Worm (Caenorhabditis elegans) whole organism, mixed stage, embryonic: ENCODE data around the gene srv-16.

Experiments used
- M03D4.4 ChIP-seq: sonication (generic microtip); optimal IDR thresholded peaks from 2 replicates; lab custom pipeline; 2017; ENCODE audit warnings: mild to moderate bottlenecking, missing genetic modification characterization, missing compliant biosample characterization
- bed-3 ChIP-seq: fragments of 200-800 bp; sonication (Bioruptor generic); optimal IDR thresholded peaks from 3 replicates; lab custom pipeline; 2018; ENCODE audit warnings: mild to moderate bottlenecking, missing genetic modification characterization, moderate library complexity, missing compliant biosample characterization
- ceh-39 ChIP-seq: fragments of 150-350 bp; optimal IDR thresholded peaks from 2 replicates; lab custom pipeline; 2014; ENCODE audit warnings: missing biosample characterization, missing genetic modification characterization
- ceh-83 ChIP-seq: fragments of 200-800 bp; sonication (Bioruptor generic); optimal IDR thresholded peaks from 2 replicates; lab custom pipeline; 2018; ENCODE audit warnings: mild to moderate bottlenecking, missing genetic modification characterization, missing compliant biosample characterization
- drap-1 ChIP-seq: fragments of 200-800 bp; sonication (Bioruptor generic); optimal IDR thresholded peaks from 3 replicates; lab custom pipeline; 2018; ENCODE audit warnings: mild to moderate bottlenecking, missing genetic modification characterization, missing compliant biosample characterization
- elt-1 ChIP-seq: sonication (generic microtip); optimal IDR thresholded peaks from 2 replicates; lab custom pipeline; 2017; ENCODE audit warnings: missing genetic modification characterization, mild to moderate bottlenecking, missing compliant biosample characterization, antibody characterized with exemption, moderate library complexity, borderline replicate concordance; ENCODE audit not compliant: insufficient read depth
- elt-3 ChIP-seq: fragments of 150-350 bp; optimal IDR thresholded peaks from 2 replicates; lab custom pipeline; 2014; ENCODE audit warnings: missing biosample characterization, missing genetic modification characterization
- ham-2 ChIP-seq: fragments of 200-800 bp; sonication (Bioruptor generic); optimal IDR thresholded peaks from 2 replicates; lab custom pipeline; 2018; ENCODE audit warnings: mild to moderate bottlenecking, missing genetic modification characterization, missing compliant biosample characterization
- hlh-1 ChIP-seq: fragments of 150-350 bp; optimal IDR thresholded peaks from 2 replicates; lab custom pipeline; 2014; ENCODE audit warnings: missing biosample characterization, missing genetic modification reagents, missing genetic modification characterization
- lin-13 ChIP-seq: fragments of 150-350 bp; optimal IDR thresholded peaks from 2 replicates; lab custom pipeline; 2014; ENCODE audit warnings: missing biosample characterization, missing genetic modification characterization
- lin-32 ChIP-seq: fragments of 200-800 bp; sonication (Bioruptor generic); optimal IDR thresholded peaks from 2 replicates; lab custom pipeline; 2018; ENCODE audit warnings: mild to moderate bottlenecking, missing genetic modification characterization, missing compliant biosample characterization
- lsy-2 ChIP-seq: fragments of 150-350 bp; optimal IDR thresholded peaks from 2 replicates; lab custom pipeline; 2014; ENCODE audit warnings: missing biosample characterization, missing genetic modification characterization
- mab-5 ChIP-seq: fragments of 150-350 bp; optimal IDR thresholded peaks from 2 replicates; lab custom pipeline; 2014; ENCODE audit warnings: missing biosample characterization, missing genetic modification characterization
- mep-1 ChIP-seq: fragments of 150-350 bp; optimal IDR thresholded peaks from 2 replicates; lab custom pipeline; 2017; ENCODE audit warnings: missing biosample characterization, missing genetic modification reagents, missing genetic modification characterization, inconsistent platforms
- mls-2 ChIP-seq: sonication (generic microtip); optimal IDR thresholded peaks from 2 replicates; lab custom pipeline; 2016; ENCODE audit warnings: mild to moderate bottlenecking, missing genetic modification characterization, moderate library complexity, missing compliant biosample characterization
- nhr-12 ChIP-seq: fragments of 150-350 bp; optimal IDR thresholded peaks from 2 replicates; lab custom pipeline; 2014; ENCODE audit warnings: missing biosample characterization, missing genetic modification characterization
- nhr-2 ChIP-seq: fragments of 150-350 bp; optimal IDR thresholded peaks from 2 replicates; lab custom pipeline; 2014; ENCODE audit warnings: missing biosample characterization, missing genetic modification characterization
- nhr-237 ChIP-seq: fragments of 150-350 bp; optimal IDR thresholded peaks from 2 replicates; lab custom pipeline; 2014; ENCODE audit warnings: missing biosample characterization, missing genetic modification characterization
- nhr-28 ChIP-seq: fragments of 150-350 bp; optimal IDR thresholded peaks from 2 replicates; lab custom pipeline; 2014; ENCODE audit warnings: missing biosample characterization, missing genetic modification characterization
- nhr-76 ChIP-seq: sonication (generic microtip); optimal IDR thresholded peaks from 2 replicates; lab custom pipeline; 2017; ENCODE audit warnings: missing biosample characterization, missing genetic modification characterization
- pha-4 ChIP-seq: fragments of 150-350 bp; optimal IDR thresholded peaks from 2 replicates; lab custom pipeline; 2018; ENCODE audit warnings: missing biosample characterization, missing genetic modification reagents, missing genetic modification characterization
- sem-2 ChIP-seq: fragments of 200-800 bp; sonication (Bioruptor generic); optimal IDR thresholded peaks from 2 replicates; lab custom pipeline; 2018; ENCODE audit warnings: mild to moderate bottlenecking, missing genetic modification characterization, missing compliant biosample characterization
- snpc-4 ChIP-seq: fragments of 150-350 bp; optimal IDR thresholded peaks from 2 replicates; lab custom pipeline; 2014; ENCODE audit warnings: missing biosample characterization, missing genetic modification characterization
- tbx-8 ChIP-seq: fragments of 200-800 bp; sonication (Bioruptor generic); optimal IDR thresholded peaks from 2 replicates; lab custom pipeline; 2018; ENCODE audit warnings: mild to moderate bottlenecking, missing genetic modification characterization, moderate library complexity, missing compliant biosample characterization
- unc-120 ChIP-seq: sonication (generic microtip); optimal IDR thresholded peaks from 2 replicates; lab custom pipeline; 2017; ENCODE audit warnings: missing genetic modification characterization, missing compliant biosample characterization; ENCODE audit not compliant: poor library complexity, severe bottlenecking
- unc-62 ChIP-seq: fragments of 150-350 bp; optimal IDR thresholded peaks from 2 replicates; lab custom pipeline; 2014; ENCODE audit warnings: missing biosample characterization, missing genetic modification reagents, missing genetic modification characterization
- zip-8 ChIP-seq: fragments of 150-350 bp; optimal IDR thresholded peaks from 2 replicates; lab custom pipeline; 2014; ENCODE audit warnings: missing biosample characterization, missing genetic modification characterization
- ztf-11 ChIP-seq: fragments of 150-350 bp; optimal IDR thresholded peaks from 2 replicates; lab custom pipeline; 2014; ENCODE audit warnings: missing biosample characterization, missing genetic modification characterization

srv-16 gene

DNA sequence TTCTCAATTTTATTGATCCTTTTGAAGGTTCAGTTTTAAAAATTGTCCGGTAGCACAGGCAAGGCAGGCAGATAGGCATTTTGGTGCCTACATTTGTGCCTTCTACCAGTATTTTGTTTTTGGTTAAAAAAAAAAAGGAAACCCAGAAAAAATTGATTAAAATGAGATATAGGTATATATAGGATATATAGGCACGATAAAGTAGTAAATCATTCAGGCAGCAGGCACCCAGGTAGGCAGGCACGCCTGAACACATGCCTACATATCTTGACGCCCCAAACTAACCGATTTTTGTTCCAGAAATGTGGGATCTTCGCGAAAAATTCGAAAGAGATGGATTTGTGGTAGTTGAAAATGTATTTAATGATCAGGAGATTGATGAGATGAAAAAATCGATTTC lies 3.4 kb downstream of the srv-16 start, which contains the start of gene Y105C5B.9:
Gene Y105C5B.9, plus strand, starts transcription at position 301 of the 400 bp plus-strand sequence.
- TF ChIP-seq M03D4.4 (tag; lab: Kevin White, UChicago), result no peak
- TF ChIP-seq drap-1 (GFP tag; lab: Kevin White, UChicago), result no peak

- TF ChIP-seq unc-120 (no peak), zip-8 (tag; lab: Kevin White, UChicago) (no peak), nhr-237 (tag; lab: Kevin White, UChicago) (no peak), pha-4 (tag; lab: Kevin White, UChicago) (no peak), bed-3 (GFP tag; lab: Kevin White, UChicago) (no peak), ham-2 (no peak), nhr-12 (no peak), lin-13 (tag; lab: Kevin White, UChicago) (no peak), elt-1 (tag; lab: Kevin White, UChicago) (no peak), nhr-2 (tag; lab: Kevin White, UChicago) (no peak), mab-5 (tag; lab: Kevin White, UChicago) (no peak), drap-1 (GFP tag; lab: Kevin White, UChicago) (no peak), lsy-2 (tag; lab: Kevin White, UChicago) (no peak), ztf-11 (tag; lab: Kevin White, UChicago) (no peak), mep-1 (tag; lab: Kevin White, UChicago) (no peak), lin-32 (no peak), hlh-1 (tag; lab: Kevin White, UChicago) (no peak), unc-62 (GFP tag; lab: Kevin White, UChicago) (no peak), nhr-28 (no peak)
- TF ChIP-seq, all 35 proteins: peak for 0
Measured at ce11 chrIV:15929831-15930230, 3.9 kb downstream of the srv-16 start.

ce11 chrIV:15926746-15927145 lies 7.0 kb downstream of the srv-16 start, which contains the start of gene Y105C5B.8:
TSS of gene Y105C5B.8 (minus strand) at chrIV:15926846.
- no peak for TF ChIP-seq ham-2
- TF ChIP-seq mep-1 (tag; lab: Kevin White, UChicago), result no peak

DNA sequence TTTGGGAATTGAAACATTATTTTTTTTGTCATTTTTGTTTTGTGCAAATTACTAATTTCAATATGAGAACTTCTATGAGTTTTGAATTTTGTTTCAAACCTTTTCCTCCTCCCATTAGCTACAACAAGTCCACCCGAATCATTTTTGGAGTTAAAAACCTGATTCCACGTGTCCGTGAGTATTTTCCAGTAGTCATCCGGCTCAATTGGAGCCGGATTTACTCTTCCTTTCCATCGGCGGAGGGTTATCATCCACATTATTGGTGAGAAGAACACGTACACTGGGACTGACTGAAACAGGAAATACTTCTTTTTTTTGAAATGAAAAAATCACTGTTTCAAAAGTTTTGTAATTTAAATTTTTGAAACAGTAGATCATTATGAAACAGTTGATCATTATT lies 10.7 kb downstream of the srv-16 start:
- no peak for TF ChIP-seq mab-5 (tag; lab: Kevin White, UChicago)
- TF ChIP-seq elt-1 (tag; lab: Kevin White, UChicago), result no peak
- TF ChIP-seq unc-62 (GFP tag; lab: Kevin White, UChicago), result no peak
- no peak for TF ChIP-seq ceh-83
- TF ChIP-seq nhr-28, result no peak
- no peak for TF ChIP-seq zip-8 (tag; lab: Kevin White, UChicago)
- TF ChIP-seq hlh-1 (tag; lab: Kevin White, UChicago), result no peak

- TF ChIP-seq mls-2 (tag; lab: Kevin White, UChicago) (no peak), nhr-2 (tag; lab: Kevin White, UChicago) (no peak), ham-2 (no peak), ceh-39 (tag; lab: Kevin White, UChicago) (no peak), sem-2 (no peak), nhr-28 (no peak), bed-3 (GFP tag; lab: Kevin White, UChicago) (no peak), tbx-8 (no peak), pha-4 (tag; lab: Kevin White, UChicago) (no peak), nhr-12 (no peak), ceh-83 (no peak), snpc-4 (no peak), lsy-2 (tag; lab: Kevin White, UChicago) (no peak), lin-13 (tag; lab: Kevin White, UChicago) (no peak), elt-3 (tag; lab: Kevin White, UChicago) (no peak), nhr-76 (tag; lab: Kevin White, UChicago) (no peak)
- TF ChIP-seq, all 35 proteins: peak for 0
Measured at ce11 chrIV:15915061-15915460, 18.7 kb downstream of the srv-16 start.

DNA sequence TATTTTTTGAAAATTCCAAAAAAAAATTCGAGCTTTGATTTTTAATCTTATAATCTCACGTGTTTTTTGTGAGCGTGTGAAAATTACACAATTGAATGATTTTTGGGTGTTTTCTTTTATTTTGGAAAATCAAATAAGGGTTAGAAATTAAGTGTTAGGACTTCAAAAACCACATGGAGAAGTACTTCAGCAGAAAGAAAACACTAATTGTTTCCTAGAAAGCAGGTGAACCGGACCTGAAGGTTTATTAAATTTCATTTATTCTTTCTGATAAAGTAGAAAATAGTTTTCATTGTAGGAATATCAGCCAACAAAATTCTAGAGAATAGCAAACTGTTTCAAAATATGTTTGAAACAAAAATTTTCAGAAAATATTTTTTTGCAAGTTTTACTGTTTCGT lies 25.5 kb downstream of the srv-16 start:
- TF ChIP-seq mab-5 (tag; lab: Kevin White, UChicago) (no peak), nhr-12 (no peak), nhr-28 (no peak), snpc-4 (no peak), lin-32 (no peak), lsy-2 (tag; lab: Kevin White, UChicago) (no peak)
